Worm (Caenorhabditis elegans) whole organism, early embryonic: ENCODE results near the gene T03F7.7.

Source experiments
- F13C5.2 ChIP-seq: sonication (generic microtip); optimal IDR thresholded peaks from 2 replicates; lab custom pipeline; 2017; ENCODE audit warnings: mild to moderate bottlenecking, missing genetic modification characterization, inconsistent platforms, missing compliant biosample characterization
- aly-1 ChIP-seq: sonication (generic microtip); optimal IDR thresholded peaks from 2 replicates; lab custom pipeline; 2016; ENCODE audit warnings: missing genetic modification characterization, missing compliant biosample characterization
- ama-1 ChIP-seq: fragments of 150-350 bp; optimal IDR thresholded peaks from 2 replicates; lab custom pipeline; 2014
- tbx-37 ChIP-seq: fragments of 200-800 bp; sonication (Bioruptor generic); conservative IDR thresholded peaks from 2 replicates; pipeline ENCODE4 v1.3.6; 2022; ENCODE audit warnings: missing genetic modification reagents, missing genetic modification characterization, missing compliant biosample characterization

DNA sequence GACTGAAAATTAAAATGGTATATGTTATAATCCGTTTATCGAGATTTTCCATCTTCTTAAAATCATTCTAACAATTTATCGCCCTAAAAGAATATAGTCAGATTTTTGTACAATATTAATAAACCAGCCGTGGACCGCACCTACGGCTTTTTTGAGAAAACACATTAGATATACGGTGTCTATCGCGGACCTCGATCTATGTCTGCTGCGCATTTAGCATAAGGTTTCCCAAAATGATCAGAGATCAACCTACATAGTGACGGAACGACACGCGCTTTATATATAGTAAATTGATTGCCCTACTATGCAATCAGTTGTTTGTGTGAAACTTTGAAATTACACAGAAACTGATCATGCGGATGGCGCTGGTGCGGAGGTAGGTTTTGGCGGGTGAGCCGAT is 18.5 kb upstream of the T03F7.7 start:
- no peak for TF ChIP-seq F13C5.2 (tag; lab: Kevin White, UChicago)
- TF ChIP-seq ama-1 (lab: Kevin White, UChicago), result no peak
- TF ChIP-seq aly-1 (tag; lab: Kevin White, UChicago), result no peak
- TF ChIP-seq tbx-37 (GFP tag; lab: Robert Waterston, UW), result no peak
